Fruit fly (Drosophila melanogaster) whole organism: ENCODE measurements around the gene CG7724.

Source experiments
- EcR ChIP-seq, 2 experiments: fragments of >200 bp; optimal IDR thresholded peaks; 2 replicates each; lab custom pipeline; 2017; ENCODE audit warnings: missing biosample characterization in 2 of 2, missing genetic modification characterization in 2 of 2, missing genetic modification reagents in 2 of 2
- psq ChIP-seq: fragments of >200 bp; optimal IDR thresholded peaks from 2 replicates; lab custom pipeline; 2017
- usp ChIP-seq: fragments of >200 bp; optimal IDR thresholded peaks from 2 replicates; lab custom pipeline; 2017; ENCODE audit warnings: missing biosample characterization, missing genetic modification characterization, mixed read lengths

- TF ChIP-seq EcR (GFP tag; optimal IDR thresholded peaks at IDR 0.05; lab: Kevin White, UChicago) (no peak), psq (no peak), usp (GFP tag; lab: Kevin White, UChicago) (no peak)
These were observed 10.6 kb upstream of the CG7724 start, which contains the start of gene Pop5 for dm6 chr3L:17044799-17045198.
